Fruit fly (Drosophila melanogaster): ENCODE results near the gene CG3744.
A peak's percentile ranks its signal among the peaks of the same experiment; 100 is the strongest.

The CG3744 gene

dm6 chr3R:24922270-24922669, 45.8 kb upstream of the CG3744 start, which contains the start of gene Mink (continued):
- no peak for TF ChIP-seq chif (GFP tag; optimal IDR thresholded peaks at IDR 0.05)
- peak; percentile 93 for TF ChIP-seq E2f2 (GFP tag; IDR thresholded peaks at IDR 0.05)
- no peak for TF ChIP-seq sd (tag; optimal IDR thresholded peaks at IDR 0.05)
- peak; percentile 47 for TF ChIP-seq CG9797 (GFP tag; optimal IDR thresholded peaks at IDR 0.05)
- TF ChIP-seq da (GFP tag; optimal IDR thresholded peaks at IDR 0.05), result no peak
- no peak for TF ChIP-seq cg (GFP tag; optimal IDR thresholded peaks at IDR 0.05)
- no peak for TF ChIP-seq jumu (GFP tag; optimal IDR thresholded peaks at IDR 0.05)
- TF ChIP-seq CG17829 (tag; optimal IDR thresholded peaks at IDR 0.05), result no peak
- TF ChIP-seq cad (GFP tag; optimal IDR thresholded peaks at IDR 0.05), result no peak
- TF ChIP-seq Dad (GFP tag; optimal IDR thresholded peaks at IDR 0.05), result no peak
- TF ChIP-seq dmrt11E (tag; optimal IDR thresholded peaks at IDR 0.05), result no peak
- peak; percentile 57; the same call in 1 of the 2 replicates for TF ChIP-seq CG13287 (GFP tag; IDR thresholded peaks at IDR 0.05; ENCODE audit: partially characterized antibody)
- TF ChIP-seq CG33213 (GFP tag; optimal IDR thresholded peaks at IDR 0.05), result no peak

- TF ChIP-seq wdn (GFP tag; IDR thresholded peaks at IDR 0.05) (0 out of 2 replicates have a peak, but pooled peaks have one; percentile 10), ssp (GFP tag; IDR thresholded peaks at IDR 0.05) (peak; percentile 54; the same call in 1 of the 2 replicates), Side (GFP tag; optimal IDR thresholded peaks at IDR 0.05) (no peak), Atf3 (GFP tag; optimal IDR thresholded peaks at IDR 0.05) (peak; percentile 29), CG12236 (GFP tag; optimal IDR thresholded peaks at IDR 0.05) (no peak), CG8765 (GFP tag; IDR thresholded peaks at IDR 0.05) (no peak), CkIIα-i1 (GFP tag; IDR thresholded peaks at IDR 0.05) (no peak), lbe (GFP tag; optimal IDR thresholded peaks at IDR 0.05) (no peak), CG16813 (GFP tag; IDR thresholded peaks at IDR 0.05; ENCODE audit: partially characterized antibody) (peak; percentile 95), vfl (GFP tag; optimal IDR thresholded peaks at IDR 0.05) (no peak), peb (GFP tag; IDR thresholded peaks at IDR 0.05) (peak; percentile 38; the same call in 1 of the 2 replicates), Sry-δ (GFP tag; optimal IDR thresholded peaks at IDR 0.05) (peak; percentile 85), HLH54F (GFP tag; optimal IDR thresholded peaks at IDR 0.05) (peak; percentile 7), lov (optimal IDR thresholded peaks at IDR 0.05) (no peak), lov (GFP tag; IDR thresholded peaks at IDR 0.05) (0 out of 3 replicates have a peak, but pooled peaks have one; percentile 23), Max (GFP tag; optimal IDR thresholded peaks at IDR 0.05) (no peak), Blimp-1 (GFP tag; optimal IDR thresholded peaks at IDR 0.05) (no peak), TFAM (GFP tag; optimal IDR thresholded peaks at IDR 0.05) (no peak), pzg (GFP tag; optimal IDR thresholded peaks at IDR 0.05) (peak; percentile 56), trem (tag; optimal IDR thresholded peaks at IDR 0.05) (peak; percentile 73), CG10959 (GFP tag; IDR thresholded peaks at IDR 0.05) (peak; percentile 68), GATAe (GFP tag; conservative IDR thresholded peaks at IDR 0.05) (no peak), CG31224 (GFP tag; IDR thresholded peaks at IDR 0.05) (peak; percentile 32; the same call in 1 of the 2 replicates), Taf1 (GFP tag; IDR thresholded peaks at IDR 0.05) (peak; percentile 37; the same call in 1 of the 2 replicates), CG17328 (GFP tag; IDR thresholded peaks at IDR 0.05) (peak; percentile 50), Sry-β (GFP tag; optimal IDR thresholded peaks at IDR 0.05) (peak; percentile 98), Hr51 (GFP tag; optimal IDR thresholded peaks at IDR 0.05) (peak in 1 of 2 experiments; percentile 46), salm (tag; optimal IDR thresholded peaks at IDR 0.05) (peak; percentile 17), CG6272 (GFP tag; IDR thresholded peaks at IDR 0.05) (peak; percentile 59), Ssrp (tag; optimal IDR thresholded peaks at IDR 0.05) (peak; percentile 64), CG6765 (GFP tag; optimal IDR thresholded peaks at IDR 0.05) (no peak), z (GFP tag; IDR thresholded peaks at IDR 0.05) (no peak), sr (GFP tag; IDR thresholded peaks at IDR 0.05) (no peak), stc (GFP tag; IDR thresholded peaks at IDR 0.05) (no peak), CG10274 (GFP tag; optimal IDR thresholded peaks at IDR 0.05) (no peak), caup (GFP tag; optimal IDR thresholded peaks at IDR 0.05; ENCODE audit: severe bottlenecking) (peak; percentile 50)
These were observed 41.6 kb upstream of the CG3744 start, which contains the start of the genes PIG-S, sud1 and CG11168 for dm6 chr3R:24917814-24918636. TSS of gene PIG-S (minus strand) at chr3R:24917864. TSS of gene sud1 (minus strand) at chr3R:24917864. TSS of gene CG11168 (plus strand) at chr3R:24918106.

Measured in whole organism, embryonic.